Fruit fly (Drosophila melanogaster) whole organism, prepupa: ENCODE results near the gene CG15153.
A peak's percentile ranks its signal among the peaks of the same experiment; 100 is the strongest.

Experiments
- CG11902 ChIP-seq: fragments of 200-800 bp; sonication (Bioruptor generic); optimal IDR thresholded peaks from 3 replicates; lab custom pipeline; 2016; ENCODE audit warnings: missing biosample characterization, missing genetic modification characterization
- CG34406 ChIP-seq: fragments of 200-800 bp; sonication (Bioruptor generic); optimal IDR thresholded peaks from 3 replicates; lab custom pipeline; 2016; ENCODE audit warnings: missing biosample characterization, missing genetic modification characterization
- CG3919 ChIP-seq: fragments of 200-800 bp; sonication (Bioruptor generic); optimal IDR thresholded peaks from 3 replicates; lab custom pipeline; 2016; ENCODE audit warnings: missing biosample characterization, missing genetic modification characterization
- CG4318 ChIP-seq: fragments of 200-800 bp; sonication (Bioruptor generic); optimal IDR thresholded peaks from 3 replicates; lab custom pipeline; 2017; ENCODE audit warnings: missing biosample characterization, mild to moderate bottlenecking, missing genetic modification characterization
- CG8632 ChIP-seq: fragments of 200-800 bp; sonication (Bioruptor generic); optimal IDR thresholded peaks from 3 replicates; lab custom pipeline; 2016; ENCODE audit warnings: missing biosample characterization, missing genetic modification characterization
- Ets96B ChIP-seq: fragments of 200-800 bp; optimal IDR thresholded peaks from 2 replicates; lab custom pipeline; 2019; ENCODE audit warnings: missing biosample characterization, mild to moderate bottlenecking, missing genetic modification characterization, moderate library complexity
- Sox15 ChIP-seq: fragments of 200-800 bp; sonication (Bioruptor generic); optimal IDR thresholded peaks from 3 replicates; lab custom pipeline; 2016; ENCODE audit warnings: missing biosample characterization, missing genetic modification characterization
- dac ChIP-seq: fragments of 200-800 bp; sonication (Bioruptor generic); optimal IDR thresholded peaks from 2 replicates; lab custom pipeline; 2017; ENCODE audit warnings: missing biosample characterization, mild to moderate bottlenecking, missing genetic modification characterization
- dsx ChIP-seq: fragments of 200-800 bp; optimal IDR thresholded peaks from 3 replicates; lab custom pipeline; 2019; ENCODE audit warnings: missing biosample characterization, mild to moderate bottlenecking, missing genetic modification characterization, moderate library complexity; ENCODE audit not compliant: poor library complexity, severe bottlenecking
- vri ChIP-seq: fragments of 200-800 bp; sonication (Bioruptor generic); optimal IDR thresholded peaks from 3 replicates; lab custom pipeline; 2016; ENCODE audit warnings: missing biosample characterization, mild to moderate bottlenecking, missing genetic modification characterization

DNA sequence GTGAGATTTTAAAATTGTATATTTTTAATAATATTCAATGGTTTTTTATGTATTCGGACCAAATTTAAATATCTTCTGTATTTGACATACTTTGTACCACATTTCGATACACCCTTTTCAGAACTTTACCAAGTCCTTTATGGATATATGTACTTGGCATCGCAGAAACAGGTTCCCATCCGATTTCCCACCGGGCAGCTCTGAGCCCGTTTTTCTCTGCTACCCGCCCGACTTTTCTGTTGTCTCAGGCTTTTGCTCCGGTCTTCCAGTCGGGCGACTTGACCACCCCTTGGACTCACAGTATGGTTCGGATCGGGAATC, 30.1 kb upstream of the CG15153 start:
- TF ChIP-seq CG34406 (GFP tag; lab: Kevin White, UChicago), result peak; percentile 19
- peak; percentile 37 for TF ChIP-seq dsx (GFP tag; lab: Kevin White, UChicago)
- TF ChIP-seq CG4318 (GFP tag; lab: Kevin White, UChicago), result peak; percentile 24
- TF ChIP-seq dac (GFP tag; lab: Kevin White, UChicago), result peak; percentile 28
- TF ChIP-seq Ets96B (tag; lab: Kevin White, UChicago), result peak; percentile 79
- TF ChIP-seq CG11902 (GFP tag; lab: Kevin White, UChicago), result no peak
- TF ChIP-seq vri, result no peak
- peak; percentile 21 for TF ChIP-seq Sox15 (GFP tag; lab: Kevin White, UChicago)
- TF ChIP-seq CG3919 (GFP tag; lab: Kevin White, UChicago), result peak; percentile 52
- peak; percentile 34 for TF ChIP-seq CG8632 (GFP tag; lab: Kevin White, UChicago)
